Fruit fly (Drosophila melanogaster): Measurements from ENCODE around the gene FipoQ.

The FipoQ gene

dm6 chr3R:29538436-29538835 lies 43.9 kb downstream of the FipoQ start (continued):
- TF ChIP-seq topi (GFP tag; optimal IDR thresholded peaks at IDR 0.05), result peak; percentile 74
- no peak for TF ChIP-seq dac (GFP tag; optimal IDR thresholded peaks at IDR 0.05)
- peak; percentile 74 for TF ChIP-seq Smox (GFP tag; optimal IDR thresholded peaks at IDR 0.05)
- TF ChIP-seq Sox14 (GFP tag; optimal IDR thresholded peaks at IDR 0.05), result peak; percentile 64
- no peak for TF ChIP-seq CG1621 (tag; optimal IDR thresholded peaks at IDR 0.05)
- TF ChIP-seq CG11294 (GFP tag; IDR thresholded peaks at IDR 0.05), result no peak
- no peak for TF ChIP-seq CG16779 (tag; optimal IDR thresholded peaks at IDR 0.05)
- peak; percentile 38 for TF ChIP-seq spab (GFP tag; optimal IDR thresholded peaks at IDR 0.05)
- no peak for TF ChIP-seq Lpt (GFP tag; optimal IDR thresholded peaks at IDR 0.05)
- TF ChIP-seq salr (GFP tag; optimal IDR thresholded peaks at IDR 0.05), result no peak
- TF ChIP-seq Sox15 (GFP tag; optimal IDR thresholded peaks at IDR 0.05), result no peak
- peak; percentile 49 for TF ChIP-seq CG10631 (GFP tag; optimal IDR thresholded peaks at IDR 0.05)
- peak; percentile 32 for TF ChIP-seq CG8319 (GFP tag; optimal IDR thresholded peaks at IDR 0.05)
- no peak for TF ChIP-seq fkh (GFP tag; optimal IDR thresholded peaks at IDR 0.05)
- no peak for TF ChIP-seq Gug (GFP tag; IDR thresholded peaks at IDR 0.05)
- peak; percentile 44 for TF ChIP-seq CG11902 (GFP tag; optimal IDR thresholded peaks at IDR 0.05)
- TF ChIP-seq svp (GFP tag), result peak; percentile 90
- peak; percentile 63 for TF ChIP-seq CG31627 (GFP tag; optimal IDR thresholded peaks at IDR 0.05)
- TF ChIP-seq CG32006 (GFP tag; optimal IDR thresholded peaks at IDR 0.05), result peak; percentile 41
- TF ChIP-seq acj6 (GFP tag; optimal IDR thresholded peaks at IDR 0.05), result peak; percentile 51
- no peak for TF ChIP-seq Hr38 (GFP tag; optimal IDR thresholded peaks at IDR 0.05)
- TF ChIP-seq Ets21C (GFP tag; optimal IDR thresholded peaks at IDR 0.05), result peak; percentile 50
- peak; percentile 66 for TF ChIP-seq Hr39 (GFP tag; optimal IDR thresholded peaks at IDR 0.05)
- TF ChIP-seq Blimp-1 (GFP tag; optimal IDR thresholded peaks at IDR 0.05), result peak; percentile 22
- TF ChIP-seq CG6808 (GFP tag; optimal IDR thresholded peaks at IDR 0.05), result peak; percentile 26
- no peak for TF ChIP-seq CG9139 (GFP tag; optimal IDR thresholded peaks at IDR 0.05)
- TF ChIP-seq CG6792 (GFP tag; optimal IDR thresholded peaks at IDR 0.05), result peak; percentile 53
- TF ChIP-seq CG6854 (GFP tag; optimal IDR thresholded peaks at IDR 0.05), result peak; percentile 23
- peak; percentile 56 for TF ChIP-seq Ets96B (tag; optimal IDR thresholded peaks at IDR 0.05)
- TF ChIP-seq Hr4 (GFP tag; optimal IDR thresholded peaks at IDR 0.05), result peak; percentile 17
- TF ChIP-seq CG8632 (GFP tag; optimal IDR thresholded peaks at IDR 0.05), result peak; percentile 12

DNA sequence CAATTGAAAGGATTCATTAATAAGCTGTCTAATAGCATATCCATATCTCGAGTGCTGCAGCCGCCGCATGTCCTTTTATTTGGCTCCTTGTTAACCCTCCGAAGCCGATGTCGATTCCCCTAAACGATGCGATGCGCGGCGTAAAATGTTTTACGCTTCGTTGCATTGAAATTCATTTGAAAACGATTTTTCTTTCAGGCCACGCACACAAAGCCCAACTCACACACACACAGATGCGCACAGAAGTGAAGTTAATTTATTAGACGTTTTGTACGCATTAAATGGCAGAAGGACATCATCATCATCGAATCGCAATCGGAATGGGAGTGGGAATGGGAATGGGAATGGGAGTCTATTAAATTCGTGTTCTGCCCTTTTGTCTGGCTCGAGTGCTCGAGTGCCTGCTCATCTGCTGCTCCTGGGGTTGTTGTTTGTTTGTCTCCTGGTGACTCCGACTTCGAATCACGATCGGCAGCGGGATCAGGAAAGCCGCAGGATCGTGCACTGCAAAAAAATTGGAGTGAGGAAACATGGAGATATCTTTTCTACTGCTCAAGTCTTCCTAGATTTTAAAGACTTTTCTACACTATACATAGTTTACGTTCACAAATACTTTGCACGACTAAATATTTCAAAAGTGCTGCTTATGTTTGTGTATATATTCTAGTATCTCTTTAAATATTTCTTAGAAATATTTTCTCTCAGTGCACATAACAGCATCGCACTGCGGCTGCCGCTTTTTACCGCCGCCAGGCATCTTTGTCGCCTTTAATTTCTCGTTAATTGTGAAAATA lies 46.6 kb downstream of the FipoQ start:
- TF ChIP-seq esn (GFP tag; optimal IDR thresholded peaks at IDR 0.05) (no peak), svp (GFP tag) (peak; percentile 53)

DNA sequence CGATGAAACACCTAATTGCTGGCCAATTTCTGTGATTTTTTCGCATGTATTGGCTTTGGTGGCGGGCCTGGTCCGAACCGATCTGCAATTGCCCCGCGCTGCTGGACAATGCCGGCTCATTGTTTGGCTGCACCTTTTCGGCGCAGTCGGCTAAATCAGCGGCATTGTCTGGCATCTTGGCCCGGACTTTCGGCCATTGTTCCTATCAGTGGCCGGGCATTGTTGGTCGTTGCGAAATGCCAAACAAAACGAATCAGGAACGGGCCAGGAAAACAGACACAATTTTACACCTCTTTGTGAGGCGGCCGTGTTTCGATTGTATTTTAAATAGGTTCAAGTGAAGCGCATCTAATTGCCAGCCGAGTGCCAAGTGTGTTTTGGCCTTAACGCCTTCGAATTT lies 50.6 kb downstream of the FipoQ start:
- TF ChIP-seq pdm3 (GFP tag; optimal IDR thresholded peaks at IDR 0.05), result no peak
- no peak for TF ChIP-seq Gug (GFP tag; IDR thresholded peaks at IDR 0.05)
- no peak for TF ChIP-seq Blimp-1 (GFP tag; optimal IDR thresholded peaks at IDR 0.05)
- no peak for TF ChIP-seq fkh (GFP tag; optimal IDR thresholded peaks at IDR 0.05)
- TF ChIP-seq CG11762 (GFP tag; optimal IDR thresholded peaks at IDR 0.05; ENCODE audit: insufficient read depth), result no peak
- no peak for TF ChIP-seq CG10631 (GFP tag; optimal IDR thresholded peaks at IDR 0.05)
- no peak for TF ChIP-seq CG3032 (tag; optimal IDR thresholded peaks at IDR 0.05)
- no peak for TF ChIP-seq CG8119 (GFP tag; IDR thresholded peaks at IDR 0.05)
- TF ChIP-seq Lpt (GFP tag; optimal IDR thresholded peaks at IDR 0.05), result no peak
- TF ChIP-seq dac (GFP tag; optimal IDR thresholded peaks at IDR 0.05), result no peak
- TF ChIP-seq Met (GFP tag; optimal IDR thresholded peaks at IDR 0.05), result no peak
- no peak for TF ChIP-seq Sox102F (GFP tag; optimal IDR thresholded peaks at IDR 0.05)
- no peak for TF ChIP-seq net (GFP tag; optimal IDR thresholded peaks at IDR 0.05)
- TF ChIP-seq CG34406 (GFP tag; optimal IDR thresholded peaks at IDR 0.05), result no peak
- TF ChIP-seq fd85E (GFP tag; optimal IDR thresholded peaks at IDR 0.05), result no peak
- no peak for TF ChIP-seq achi (GFP tag; optimal IDR thresholded peaks at IDR 0.05)

All from whole organism, prepupa.